Fruit fly (Drosophila melanogaster) whole organism, embryonic: ENCODE data around the gene CG31637.

Experiments
- BEAF-32 ChIP-seq: fragments of 200-800 bp; sonication (Bioruptor generic); optimal IDR thresholded peaks from 3 replicates; lab custom pipeline; 2017; ENCODE audit warnings: missing biosample characterization, missing genetic modification characterization, mild to moderate bottlenecking, moderate library complexity, missing genetic modification reagents
- C15 ChIP-seq: fragments of 200-800 bp; sonication (Bioruptor generic); IDR thresholded peaks from 3 replicates; pipeline ENCODE4 v1.3.6; 2022; ENCODE audit warnings: missing biosample characterization, missing genetic modification characterization
- CG10267 ChIP-seq: fragments of 200-800 bp; sonication (Bioruptor generic); optimal IDR thresholded peaks from 2 replicates; lab custom pipeline; 2018; ENCODE audit warnings: missing biosample characterization, mild to moderate bottlenecking, missing genetic modification characterization, moderate library complexity
- CG10543 ChIP-seq: fragments of 200-800 bp; sonication (Bioruptor generic); optimal IDR thresholded peaks from 3 replicates; lab custom pipeline; 2017; ENCODE audit warnings: missing biosample characterization, mild to moderate bottlenecking, missing genetic modification characterization, moderate library complexity
- CG11560 ChIP-seq: fragments of 200-800 bp; sonication (Bioruptor generic); IDR thresholded peaks from 3 replicates; pipeline ENCODE4 v1.3.6; 2022; ENCODE audit warnings: missing biosample characterization, missing genetic modification characterization
- CG12155 ChIP-seq: fragments of 200-800 bp; sonication (Bioruptor generic); optimal IDR thresholded peaks from 3 replicates; lab custom pipeline; 2016; ENCODE audit warnings: missing biosample characterization, missing genetic modification characterization
- CG12391 ChIP-seq: fragments of 200-800 bp; sonication (Bioruptor generic); optimal IDR thresholded peaks from 3 replicates; lab custom pipeline; 2018; ENCODE audit warnings: missing biosample characterization, mild to moderate bottlenecking, missing genetic modification characterization, moderate library complexity
- CG1647 ChIP-seq: fragments of 200-800 bp; sonication (Bioruptor generic); optimal IDR thresholded peaks from 3 replicates; lab custom pipeline; 2016; ENCODE audit warnings: missing biosample characterization, missing genetic modification characterization
- CG16815 ChIP-seq: fragments of 200-800 bp; sonication (Bioruptor generic); optimal IDR thresholded peaks from 3 replicates; lab custom pipeline; 2017; ENCODE audit warnings: missing biosample characterization, mild to moderate bottlenecking, missing genetic modification characterization
- CG18476 ChIP-seq: fragments of 200-800 bp; sonication (Bioruptor generic); optimal IDR thresholded peaks from 2 replicates; lab custom pipeline; 2016; ENCODE audit warnings: missing biosample characterization, mild to moderate bottlenecking, missing genetic modification characterization
- CG3847 ChIP-seq: fragments of 200-800 bp; sonication (Bioruptor generic); IDR thresholded peaks from 2 replicates; pipeline ENCODE4 v1.3.6; 2022; ENCODE audit warnings: missing biosample characterization, missing genetic modification characterization
- CG4360 ChIP-seq: fragments of 200-800 bp; sonication (Bioruptor generic); IDR thresholded peaks from 2 replicates; pipeline ENCODE4 v1.3.6; 2022; ENCODE audit warnings: missing biosample characterization, missing genetic modification characterization
- CG4404 ChIP-seq: fragments of 200-800 bp; sonication (Bioruptor generic); IDR thresholded peaks from 2 replicates; pipeline ENCODE4 v1.3.6; 2022; ENCODE audit warnings: missing biosample characterization, missing genetic modification characterization
- CG6654 ChIP-seq: fragments of 200-800 bp; sonication (Bioruptor generic); optimal IDR thresholded peaks from 2 replicates; lab custom pipeline; 2017; ENCODE audit warnings: missing biosample characterization, mild to moderate bottlenecking, missing genetic modification characterization
- CG6813 ChIP-seq: fragments of 200-800 bp; sonication (Bioruptor generic); optimal IDR thresholded peaks from 2 replicates; lab custom pipeline; 2017; ENCODE audit warnings: missing biosample characterization, missing genetic modification characterization, mild to moderate bottlenecking, moderate library complexity, missing genetic modification reagents
- CG7357 ChIP-seq: fragments of 200-800 bp; sonication (Bioruptor generic); IDR thresholded peaks from 3 replicates; pipeline ENCODE4 v1.3.6; 2022; ENCODE audit warnings: missing biosample characterization, missing genetic modification characterization
- CG7556 ChIP-seq: fragments of 200-800 bp; sonication (Bioruptor generic); optimal IDR thresholded peaks from 2 replicates; lab custom pipeline; 2017; ENCODE audit warnings: missing biosample characterization, mild to moderate bottlenecking, missing genetic modification characterization
- CG7839 ChIP-seq: fragments of 200-800 bp; sonication (Bioruptor generic); optimal IDR thresholded peaks from 3 replicates; lab custom pipeline; 2018; ENCODE audit warnings: missing biosample characterization, mild to moderate bottlenecking, missing genetic modification characterization, moderate library complexity
- CG7928 ChIP-seq: fragments of 200-800 bp; sonication (Bioruptor generic); optimal IDR thresholded peaks from 2 replicates; lab custom pipeline; 2017; ENCODE audit warnings: missing biosample characterization, mild to moderate bottlenecking, missing genetic modification characterization
- Dip2 ChIP-seq: fragments of 200-800 bp; sonication (Bioruptor generic); IDR thresholded peaks from 2 replicates; pipeline ENCODE4 v1.3.6; 2022; ENCODE audit warnings: missing biosample characterization, missing genetic modification characterization
- Gsc ChIP-seq: fragments of 200-800 bp; sonication (Bioruptor generic); IDR thresholded peaks from 2 replicates; pipeline ENCODE4 v1.3.6; 2022; ENCODE audit warnings: missing biosample characterization, missing genetic modification characterization
- Lim3 ChIP-seq: fragments of 200-800 bp; sonication (Bioruptor generic); IDR thresholded peaks from 2 replicates; pipeline ENCODE4 v1.3.6; 2022; ENCODE audit warnings: missing biosample characterization, missing genetic modification characterization
- Mad ChIP-seq: fragments of 200-800 bp; sonication (Bioruptor generic); optimal IDR thresholded peaks from 2 replicates; lab custom pipeline; 2016; ENCODE audit warnings: missing biosample characterization, missing genetic modification characterization
- Mes4 ChIP-seq: fragments of 200-800 bp; sonication (Bioruptor generic); optimal IDR thresholded peaks from 2 replicates; lab custom pipeline; 2016; ENCODE audit warnings: missing biosample characterization, missing genetic modification characterization
- Neu2 ChIP-seq: fragments of 200-800 bp; sonication (Bioruptor generic); optimal IDR thresholded peaks from 3 replicates; lab custom pipeline; 2016; ENCODE audit warnings: missing biosample characterization, missing genetic modification characterization, borderline replicate concordance
- Sox102F ChIP-seq: fragments of 200-800 bp; sonication (Bioruptor generic); optimal IDR thresholded peaks from 2 replicates; lab custom pipeline; 2018; ENCODE audit warnings: missing biosample characterization, mild to moderate bottlenecking, missing genetic modification characterization, moderate library complexity
- bcd ChIP-seq: fragments of 200-800 bp; sonication (Bioruptor generic); optimal IDR thresholded peaks from 2 replicates; lab custom pipeline; 2017; ENCODE audit warnings: missing biosample characterization, mild to moderate bottlenecking, missing genetic modification characterization
- bsh ChIP-seq, 2 experiments: fragments of 200-800 bp; sonication (Bioruptor generic); optimal IDR thresholded peaks; 2 replicates each; lab custom pipeline; 2017 to 2018; ENCODE audit warnings: mild to moderate bottlenecking in 2 of 2, missing biosample characterization in 2 of 2, missing genetic modification characterization in 2 of 2, moderate library complexity in 1 of 2
- cato ChIP-seq: fragments of 200-800 bp; sonication (Bioruptor generic); optimal IDR thresholded peaks from 2 replicates; lab custom pipeline; 2016; ENCODE audit warnings: missing biosample characterization, missing genetic modification characterization, borderline replicate concordance
- dmrt11E ChIP-seq: fragments of 200-800 bp; sonication (Bioruptor generic); optimal IDR thresholded peaks from 3 replicates; lab custom pipeline; 2018; ENCODE audit warnings: missing biosample characterization, mild to moderate bottlenecking, missing genetic modification characterization, moderate library complexity
- en ChIP-seq: fragments of 200-800 bp; sonication (Bioruptor generic); optimal IDR thresholded peaks from 2 replicates; lab custom pipeline; 2016; ENCODE audit warnings: missing biosample characterization, missing genetic modification characterization
- gem ChIP-seq: fragments of 200-800 bp; sonication (Bioruptor generic); optimal IDR thresholded peaks from 2 replicates; lab custom pipeline; 2019; ENCODE audit warnings: missing biosample characterization, mild to moderate bottlenecking, missing genetic modification characterization, moderate library complexity
- insv ChIP-seq, 2 experiments: fragments of 200-800 bp; sonication (Bioruptor generic); optimal IDR thresholded peaks; 3 replicates each; lab custom pipeline; 2016 to 2018; ENCODE audit warnings: missing biosample characterization in 2 of 2, missing genetic modification characterization in 2 of 2
- jumu ChIP-seq: fragments of 200-800 bp; sonication (Bioruptor generic); optimal IDR thresholded peaks from 3 replicates; lab custom pipeline; 2016; ENCODE audit warnings: missing biosample characterization, missing genetic modification characterization
- lmd ChIP-seq: fragments of 200-800 bp; sonication (Bioruptor generic); IDR thresholded peaks from 2 replicates; pipeline ENCODE4 v1.3.6; 2022; ENCODE audit warnings: missing biosample characterization, missing genetic modification characterization
- lov ChIP-seq, 2 experiments: fragments of 200-800 bp in 1 of 2; fragments of >200 bp in 1 of 2; sonication (Bioruptor generic) in 1 of 2; IDR thresholded peaks in 1 of 2; optimal IDR thresholded peaks in 1 of 2; 2 replicates in 1 of 2; 3 replicates in 1 of 2; pipeline versions ENCODE4 v1.3.6 to Lab custom; 2017 to 2022; ENCODE audit warnings: missing biosample characterization in 1 of 2, missing genetic modification characterization in 1 of 2
- nerfin-1 ChIP-seq: fragments of 200-800 bp; sonication (Bioruptor generic); optimal IDR thresholded peaks from 3 replicates; lab custom pipeline; 2019; ENCODE audit warnings: missing biosample characterization, mild to moderate bottlenecking, missing genetic modification characterization, moderate library complexity
- onecut ChIP-seq: fragments of 200-800 bp; sonication (Bioruptor generic); IDR thresholded peaks from 2 replicates; pipeline ENCODE4 v1.3.6; 2022; ENCODE audit warnings: missing biosample characterization, missing genetic modification characterization
- org-1 ChIP-seq: fragments of 200-800 bp; sonication (Bioruptor generic); optimal IDR thresholded peaks from 2 replicates; lab custom pipeline; 2017; ENCODE audit warnings: missing biosample characterization, missing genetic modification characterization
- p53 ChIP-seq: fragments of 200-800 bp; sonication (Bioruptor generic); optimal IDR thresholded peaks from 2 replicates; lab custom pipeline; 2016; ENCODE audit warnings: missing biosample characterization, missing genetic modification characterization
- pfk ChIP-seq: fragments of 200-800 bp; sonication (Bioruptor generic); optimal IDR thresholded peaks from 2 replicates; lab custom pipeline; 2018; ENCODE audit warnings: missing biosample characterization, mild to moderate bottlenecking, missing genetic modification characterization, moderate library complexity
- pnt ChIP-seq: fragments of 200-800 bp; sonication (Bioruptor generic); optimal IDR thresholded peaks from 3 replicates; lab custom pipeline; 2016; ENCODE audit warnings: missing biosample characterization, missing genetic modification characterization
- run ChIP-seq: fragments of 200-800 bp; sonication (Bioruptor generic); optimal IDR thresholded peaks from 3 replicates; lab custom pipeline; 2018; ENCODE audit warnings: missing biosample characterization, mild to moderate bottlenecking, missing genetic modification characterization
- salm ChIP-seq: fragments of 200-800 bp; sonication (Bioruptor generic); optimal IDR thresholded peaks from 2 replicates; lab custom pipeline; 2018; ENCODE audit warnings: missing biosample characterization, mild to moderate bottlenecking, missing genetic modification characterization
- seq ChIP-seq: fragments of 200-800 bp; sonication (Bioruptor generic); IDR thresholded peaks from 2 replicates; pipeline ENCODE4 v1.3.6; 2022; ENCODE audit warnings: missing biosample characterization, missing genetic modification characterization
- sr ChIP-seq: fragments of 200-800 bp; sonication (Bioruptor generic); IDR thresholded peaks from 3 replicates; pipeline ENCODE4 v1.3.6; 2022; ENCODE audit warnings: missing biosample characterization, missing genetic modification characterization
- wek ChIP-seq: fragments of 200-800 bp; sonication (Bioruptor generic); optimal IDR thresholded peaks from 3 replicates; lab custom pipeline; 2018; ENCODE audit warnings: missing biosample characterization, mild to moderate bottlenecking, missing genetic modification characterization, moderate library complexity
- zen ChIP-seq: fragments of 200-800 bp; sonication (Bioruptor generic); optimal IDR thresholded peaks from 3 replicates; lab custom pipeline; 2018; ENCODE audit warnings: missing biosample characterization, mild to moderate bottlenecking, missing genetic modification characterization, moderate library complexity

The CG31637 gene

dm6 chr2L:6480212-6480994 is 18.0 kb upstream of the CG31637 start, which contains the start of the genes Sec61alpha and Daxx (continued):
- TF ChIP-seq gem (tag; lab: Kevin White, UChicago) (peak; percentile 89), bcd (GFP tag; lab: Kevin White, UChicago) (peak; percentile 79), jumu (GFP tag; lab: Kevin White, UChicago) (peak; percentile 91), pnt (peak; percentile 91), cato (peak; percentile 84), insv (GFP tag; optimal IDR thresholded peaks at IDR 0.05; lab: Kevin White, UChicago) (peak in 1 of 2 experiments; percentile 69), CG6654 (GFP tag; lab: Kevin White, UChicago) (peak; percentile 30), CG6813 (peak; percentile 32), Mes4 (peak; percentile 65), CG18476 (peak; percentile 77), CG10267 (tag; lab: Kevin White, UChicago) (peak; percentile 81), CG3847 (GFP tag; lab: Robert Waterston, UW) (peak; percentile 88), lmd (GFP tag; lab: Robert Waterston, UW) (peak; percentile 87), bsh (GFP tag; optimal IDR thresholded peaks at IDR 0.05; lab: Kevin White, UChicago) (peak in 1 of 2 experiments; percentile 77), p53 (GFP tag; lab: Kevin White, UChicago) (peak; percentile 84), dmrt11E (tag; lab: Kevin White, UChicago) (peak; percentile 74), CG7357 (peak; percentile 67; the same call in 2 of the 3 replicates), Mad (GFP tag; lab: Kevin White, UChicago) (peak; percentile 82), nerfin-1 (tag; lab: Kevin White, UChicago) (peak; percentile 58), pfk (GFP tag; lab: Kevin White, UChicago) (no peak), Gsc (GFP tag; lab: Robert Waterston, UW) (no peak), org-1 (GFP tag; lab: Kevin White, UChicago) (peak; percentile 1), salm (tag; lab: Kevin White, UChicago) (peak; percentile 55), CG7556 (GFP tag; lab: Kevin White, UChicago) (peak; percentile 62), CG12391 (tag; lab: Kevin White, UChicago) (peak; percentile 87), Dip2 (GFP tag; lab: Robert Waterston, UW) (no peak), CG16815 (GFP tag; lab: Kevin White, UChicago) (peak; percentile 73), CG4404 (GFP tag; lab: Robert Waterston, UW) (peak; percentile 76), CG7928 (GFP tag; lab: Kevin White, UChicago) (peak; percentile 41), CG4360 (no peak), CG12155 (peak; percentile 88), CG1647 (GFP tag; lab: Kevin White, UChicago) (peak; percentile 76), BEAF-32 (GFP tag; lab: Kevin White, UChicago) (peak; percentile 100), Sox102F (GFP tag; lab: Kevin White, UChicago) (peak; percentile 80), sr (GFP tag; lab: Robert Waterston, UW) (peak; percentile 45; the same call in 2 of the 3 replicates), wek (peak; percentile 12), CG7839 (tag; lab: Kevin White, UChicago) (peak; percentile 75), CG11560 (tag; lab: Robert Waterston, UW) (peak; percentile 62; the same call in 2 of the 3 replicates), onecut (GFP tag; lab: Robert Waterston, UW) (peak; percentile 67), seq (peak; percentile 64), run (tag; lab: Kevin White, UChicago) (peak; percentile 58), CG10543 (GFP tag; lab: Kevin White, UChicago) (peak; percentile 76), Neu2 (GFP tag; lab: Kevin White, UChicago) (peak; percentile 36), C15 (GFP tag; lab: Robert Waterston, UW) (peak; percentile 56; the same call in 1 of the 3 replicates), Lim3 (no peak), lov (optimal IDR thresholded peaks at IDR 0.05; lab: Kevin White, UChicago) (no peak), lov (GFP tag; IDR thresholded peaks at IDR 0.05; lab: Robert Waterston, UW) (0 out of 3 replicates have a peak, but pooled peaks have one; percentile 61), en (GFP tag; lab: Kevin White, UChicago) (peak; percentile 66), zen (peak; percentile 73)
